Fruit fly (Drosophila melanogaster) whole organism, prepupa: Measurements from ENCODE around the gene CG10555.

Source experiments
- Blimp-1 ChIP-seq: fragments of 200-800 bp; sonication (Bioruptor generic); optimal IDR thresholded peaks from 3 replicates; lab custom pipeline; 2017; ENCODE audit warnings: missing biosample characterization, missing genetic modification characterization, mild to moderate bottlenecking, moderate library complexity, missing genetic modification reagents
- CG10669 ChIP-seq: fragments of 200-800 bp; sonication (Bioruptor generic); optimal IDR thresholded peaks from 3 replicates; lab custom pipeline; 2018; ENCODE audit warnings: missing biosample characterization, mild to moderate bottlenecking, missing genetic modification characterization, moderate library complexity
- CG11762 ChIP-seq: fragments of 200-800 bp; sonication (Bioruptor generic); optimal IDR thresholded peaks from 3 replicates; lab custom pipeline; 2016; ENCODE audit warnings: missing biosample characterization, missing genetic modification characterization; ENCODE audit not compliant: insufficient read depth
- CG15336 ChIP-seq: fragments of 200-800 bp; sonication (Bioruptor generic); IDR thresholded peaks from 2 replicates; pipeline ENCODE4 v1.3.6; 2022; ENCODE audit warnings: missing biosample characterization, missing genetic modification characterization
- CG1621 ChIP-seq: fragments of 200-800 bp; sonication (Bioruptor generic); optimal IDR thresholded peaks from 3 replicates; lab custom pipeline; 2018; ENCODE audit warnings: missing biosample characterization, mild to moderate bottlenecking, missing genetic modification characterization
- CG16779 ChIP-seq: fragments of 200-800 bp; sonication (Bioruptor generic); optimal IDR thresholded peaks from 3 replicates; lab custom pipeline; 2017; ENCODE audit warnings: missing biosample characterization, mild to moderate bottlenecking, missing genetic modification characterization
- CG3032 ChIP-seq: fragments of 200-800 bp; optimal IDR thresholded peaks from 2 replicates; lab custom pipeline; 2019; ENCODE audit warnings: missing biosample characterization, mild to moderate bottlenecking, missing genetic modification characterization, moderate library complexity
- CG32006 ChIP-seq: fragments of 200-800 bp; sonication (Bioruptor generic); optimal IDR thresholded peaks from 3 replicates; lab custom pipeline; 2017; ENCODE audit warnings: missing biosample characterization, mild to moderate bottlenecking, missing genetic modification characterization
- CG34406 ChIP-seq: fragments of 200-800 bp; sonication (Bioruptor generic); optimal IDR thresholded peaks from 3 replicates; lab custom pipeline; 2016; ENCODE audit warnings: missing biosample characterization, missing genetic modification characterization
- CG3919 ChIP-seq: fragments of 200-800 bp; sonication (Bioruptor generic); optimal IDR thresholded peaks from 3 replicates; lab custom pipeline; 2016; ENCODE audit warnings: missing biosample characterization, missing genetic modification characterization
- CG6276 ChIP-seq: fragments of 200-800 bp; sonication (Bioruptor generic); optimal IDR thresholded peaks from 2 replicates; lab custom pipeline; 2017; ENCODE audit warnings: missing biosample characterization, mild to moderate bottlenecking, missing genetic modification characterization
- CG6792 ChIP-seq: fragments of 200-800 bp; sonication (Bioruptor generic); optimal IDR thresholded peaks from 3 replicates; lab custom pipeline; 2016; ENCODE audit warnings: missing biosample characterization, missing genetic modification characterization
- CG6854 ChIP-seq: fragments of 200-800 bp; sonication (Bioruptor generic); optimal IDR thresholded peaks from 2 replicates; lab custom pipeline; 2017; ENCODE audit warnings: missing biosample characterization, mild to moderate bottlenecking, missing genetic modification characterization
- CG8319 ChIP-seq: fragments of 200-800 bp; sonication (Bioruptor generic); optimal IDR thresholded peaks from 3 replicates; lab custom pipeline; 2016; ENCODE audit warnings: missing biosample characterization, missing genetic modification characterization
- CG8632 ChIP-seq: fragments of 200-800 bp; sonication (Bioruptor generic); optimal IDR thresholded peaks from 3 replicates; lab custom pipeline; 2016; ENCODE audit warnings: missing biosample characterization, missing genetic modification characterization
- Eip75B ChIP-seq: fragments of 200-800 bp; sonication (Bioruptor generic); optimal IDR thresholded peaks from 3 replicates; lab custom pipeline; 2016; ENCODE audit warnings: missing biosample characterization, missing genetic modification characterization
- Eip78C ChIP-seq: fragments of 200-800 bp; sonication (Bioruptor generic); peaks from one replicate; lab custom pipeline; 2016; ENCODE audit warnings: missing biosample characterization, missing genetic modification characterization
- Eip93F ChIP-seq: fragments of 200-800 bp; sonication (Bioruptor generic); optimal IDR thresholded peaks from 2 replicates; lab custom pipeline; 2016; ENCODE audit warnings: missing biosample characterization, mild to moderate bottlenecking, missing genetic modification characterization
- Ets21C ChIP-seq: fragments of 200-800 bp; sonication (Bioruptor generic); optimal IDR thresholded peaks from 3 replicates; lab custom pipeline; 2016; ENCODE audit warnings: missing biosample characterization, missing genetic modification characterization
- Hr39 ChIP-seq: fragments of 200-800 bp; sonication (Bioruptor generic); optimal IDR thresholded peaks from 2 replicates; lab custom pipeline; 2016; ENCODE audit warnings: missing biosample characterization, missing genetic modification characterization
- Lpt ChIP-seq: fragments of 200-800 bp; sonication (Bioruptor generic); optimal IDR thresholded peaks from 3 replicates; lab custom pipeline; 2016; ENCODE audit warnings: missing biosample characterization, missing genetic modification characterization
- OdsH ChIP-seq: fragments of 200-800 bp; sonication (Bioruptor generic); optimal IDR thresholded peaks from 3 replicates; lab custom pipeline; 2016; ENCODE audit warnings: missing biosample characterization, missing genetic modification characterization
- Smox ChIP-seq: fragments of 200-800 bp; sonication (Bioruptor generic); optimal IDR thresholded peaks from 3 replicates; lab custom pipeline; 2016; ENCODE audit warnings: missing biosample characterization, missing genetic modification characterization
- Sox15 ChIP-seq: fragments of 200-800 bp; sonication (Bioruptor generic); optimal IDR thresholded peaks from 3 replicates; lab custom pipeline; 2016; ENCODE audit warnings: missing biosample characterization, missing genetic modification characterization
- acj6 ChIP-seq: fragments of 200-800 bp; sonication (Bioruptor generic); optimal IDR thresholded peaks from 3 replicates; lab custom pipeline; 2016; ENCODE audit warnings: missing biosample characterization, missing genetic modification characterization
- dac ChIP-seq: fragments of 200-800 bp; sonication (Bioruptor generic); optimal IDR thresholded peaks from 2 replicates; lab custom pipeline; 2017; ENCODE audit warnings: missing biosample characterization, mild to moderate bottlenecking, missing genetic modification characterization
- dsx ChIP-seq: fragments of 200-800 bp; optimal IDR thresholded peaks from 3 replicates; lab custom pipeline; 2019; ENCODE audit warnings: missing biosample characterization, mild to moderate bottlenecking, missing genetic modification characterization, moderate library complexity; ENCODE audit not compliant: poor library complexity, severe bottlenecking
- eg ChIP-seq: fragments of 200-800 bp; sonication (Bioruptor generic); IDR thresholded peaks from 3 replicates; pipeline ENCODE4 v1.3.6; 2022; ENCODE audit warnings: missing biosample characterization, missing genetic modification characterization
- esn ChIP-seq: fragments of 200-800 bp; sonication (Bioruptor generic); optimal IDR thresholded peaks from 2 replicates; lab custom pipeline; 2016; ENCODE audit warnings: missing biosample characterization, mild to moderate bottlenecking, missing genetic modification characterization, moderate library complexity
- fd85E ChIP-seq: fragments of 200-800 bp; sonication (Bioruptor generic); optimal IDR thresholded peaks from 3 replicates; lab custom pipeline; 2016; ENCODE audit warnings: missing biosample characterization, missing genetic modification characterization
- fkh ChIP-seq: fragments of 200-800 bp; sonication (Bioruptor generic); optimal IDR thresholded peaks from 3 replicates; lab custom pipeline; 2017; ENCODE audit warnings: missing biosample characterization, mild to moderate bottlenecking, missing genetic modification characterization, moderate library complexity
- lz ChIP-seq: fragments of 200-800 bp; sonication (Bioruptor generic); optimal IDR thresholded peaks from 3 replicates; lab custom pipeline; 2016; ENCODE audit warnings: missing biosample characterization, missing genetic modification characterization
- net ChIP-seq: fragments of 200-800 bp; sonication (Bioruptor generic); optimal IDR thresholded peaks from 3 replicates; lab custom pipeline; 2016; ENCODE audit warnings: missing biosample characterization, missing genetic modification characterization
- pdm3 ChIP-seq: fragments of 200-800 bp; sonication (Bioruptor generic); optimal IDR thresholded peaks from 3 replicates; lab custom pipeline; 2016; ENCODE audit warnings: missing biosample characterization, missing genetic modification characterization
- salr ChIP-seq, 2 experiments: fragments of 200-800 bp; sonication (Bioruptor generic); optimal IDR thresholded peaks; 3 replicates each; lab custom pipeline; 2016 to 2018; ENCODE audit warnings: missing biosample characterization in 2 of 2, missing genetic modification characterization in 2 of 2, mild to moderate bottlenecking in 1 of 2
- ss ChIP-seq, 2 experiments: fragments of 200-800 bp; sonication (Bioruptor generic); optimal IDR thresholded peaks; 2 replicates in 1 of 2; 3 replicates in 1 of 2; lab custom pipeline; 2017 to 2018; ENCODE audit warnings: mild to moderate bottlenecking in 2 of 2, missing biosample characterization in 2 of 2, missing genetic modification characterization in 2 of 2, moderate library complexity in 1 of 2
- topi ChIP-seq: fragments of 200-800 bp; sonication (Bioruptor generic); optimal IDR thresholded peaks from 3 replicates; lab custom pipeline; 2016; ENCODE audit warnings: missing biosample characterization, missing genetic modification characterization

CG10555 gene

dm6 chrX:8437285-8438110 is 38.8 kb downstream of the CG10555 start, which contains the start of gene Miga (continued):
- no peak for TF ChIP-seq Sox15 (GFP tag; lab: Kevin White, UChicago)
- TF ChIP-seq fd85E (GFP tag; lab: Kevin White, UChicago), result no peak
- TF ChIP-seq Eip93F (GFP tag; lab: Kevin White, UChicago), result no peak
- TF ChIP-seq acj6 (GFP tag; lab: Kevin White, UChicago), result no peak
- no peak for TF ChIP-seq OdsH (GFP tag; lab: Kevin White, UChicago)
- peak; percentile 21; the same call in 1 of the 3 replicates for TF ChIP-seq eg

dm6 chrX:8442161-8442560 is 43.4 kb downstream of the CG10555 start, which contains the start of gene CG12123:
CG12123 (minus strand) TSS chrX:8442348.
- TF ChIP-seq fkh (GFP tag; lab: Kevin White, UChicago) (no peak), Sox15 (GFP tag; lab: Kevin White, UChicago) (no peak), lz (no peak), CG1621 (no peak), CG10669 (GFP tag; lab: Kevin White, UChicago) (no peak), OdsH (GFP tag; lab: Kevin White, UChicago) (no peak), topi (no peak), CG6792 (GFP tag; lab: Kevin White, UChicago) (no peak), Eip93F (GFP tag; lab: Kevin White, UChicago) (no peak), salr (GFP tag; optimal IDR thresholded peaks at IDR 0.05; lab: Kevin White, UChicago) (no peak), CG3032 (tag; lab: Kevin White, UChicago) (no peak)
- TF ChIP-seq, all 60 proteins: peak for 0

- no peak for TF ChIP-seq CG10669 (GFP tag; lab: Kevin White, UChicago)
- no peak for TF ChIP-seq Hr39 (GFP tag; lab: Kevin White, UChicago)
- TF ChIP-seq net (GFP tag; lab: Kevin White, UChicago), result no peak
- TF ChIP-seq CG8632 (GFP tag; lab: Kevin White, UChicago), result no peak
- TF ChIP-seq ss (GFP tag; optimal IDR thresholded peaks at IDR 0.05; lab: Kevin White, UChicago), result no peak
- no peak for TF ChIP-seq dac (GFP tag; lab: Kevin White, UChicago)
- TF ChIP-seq Smox (GFP tag; lab: Kevin White, UChicago), result no peak
- TF ChIP-seq Sox15 (GFP tag; lab: Kevin White, UChicago), result no peak
- no peak for TF ChIP-seq Lpt
- TF ChIP-seq Eip75B, result no peak
- no peak for TF ChIP-seq Blimp-1
- TF ChIP-seq eg, result no peak
- TF ChIP-seq pdm3 (GFP tag; lab: Kevin White, UChicago), result no peak
- TF ChIP-seq dsx, result no peak
- no peak for TF ChIP-seq CG15336
- no peak for TF ChIP-seq CG16779
- no peak for TF ChIP-seq Eip78C (GFP tag; lab: Kevin White, UChicago)
- TF ChIP-seq CG8319 (GFP tag; lab: Kevin White, UChicago), result no peak
- no peak for TF ChIP-seq CG11762 (GFP tag; lab: Kevin White, UChicago)
Observed at dm6 chrX:8442912-8443311, 44.2 kb downstream of the CG10555 start.

dm6 chrX:8444279-8444678 is 45.5 kb downstream of the CG10555 start:
- TF ChIP-seq Ets21C, result no peak
- TF ChIP-seq CG32006 (GFP tag; lab: Kevin White, UChicago), result no peak
- no peak for TF ChIP-seq acj6 (GFP tag; lab: Kevin White, UChicago)
- TF ChIP-seq CG6276, result no peak
- TF ChIP-seq topi, result no peak
- TF ChIP-seq fkh (GFP tag; lab: Kevin White, UChicago), result no peak
- no peak for TF ChIP-seq Smox (GFP tag; lab: Kevin White, UChicago)
- no peak for TF ChIP-seq salr (GFP tag; optimal IDR thresholded peaks at IDR 0.05; lab: Kevin White, UChicago)
- no peak for TF ChIP-seq CG3919 (GFP tag; lab: Kevin White, UChicago)
- no peak for TF ChIP-seq esn (GFP tag; lab: Kevin White, UChicago)
- TF ChIP-seq CG6854 (GFP tag; lab: Kevin White, UChicago), result no peak
- TF ChIP-seq CG34406 (GFP tag; lab: Kevin White, UChicago), result no peak
